Fruit fly (Drosophila melanogaster) S2 (cell line): ENCODE measurements around the gene Tyler.

Source experiments
- CG8478 ChIP-seq: fragments of >200 bp; optimal IDR thresholded peaks from 2 replicates; lab custom pipeline; 2018
- CTCF ChIP-seq, 2 experiments: fragments of >200 bp; optimal IDR thresholded peaks; 2 replicates each; lab custom pipeline; 2018

- TF ChIP-seq CG8478 (lab: Kevin White, UChicago) (no peak), CTCF (optimal IDR thresholded peaks at IDR 0.05; lab: Kevin White, UChicago) (no peak)
These were observed 9.8 kb downstream of the Tyler start, which contains the start of gene CG14221 for dm6 chrX:19621145-19621544.
